Worm (Caenorhabditis elegans): ENCODE measurements around the gene sec-24.2.

ce11 chrIV:12336893-12337627, 23.5 kb downstream of the sec-24.2 start, which contains the start of the genes F19B6.10 and wht-5:
- TF ChIP-seq snpc-4 (tag; optimal IDR thresholded peaks at IDR 0.05) (no peak), pqm-1 (tag; optimal IDR thresholded peaks at IDR 0.05) (no peak)

Data from whole organism, L4 larva.